Fruit fly (Drosophila melanogaster): Measurements from ENCODE around the gene CG17207.
A peak's percentile ranks its signal among the peaks of the same experiment; 100 is the strongest.
"Not testable (repeated sequence)": the region's sequence is repeated elsewhere in the genome, so short reads cannot be mapped to it uniquely, and the experiment has no call there.

Gene CG17207

DNA sequence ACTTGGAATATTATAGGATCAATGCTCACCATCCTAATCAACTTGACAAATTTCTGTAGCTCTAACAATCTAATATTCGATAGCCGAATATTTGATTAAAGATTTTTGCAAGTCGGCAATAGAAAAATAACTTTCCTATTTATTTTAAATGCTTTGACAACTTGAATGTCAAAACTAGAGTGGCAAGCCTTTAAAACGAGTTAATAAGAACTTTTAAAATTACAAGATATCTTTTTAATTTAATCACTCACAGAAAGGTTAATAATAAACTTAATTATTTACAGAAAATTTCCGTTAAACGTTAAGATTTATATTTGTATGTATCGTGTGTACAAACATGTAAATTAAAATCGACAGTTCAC, at the start of gene CG17207, which contains the start of gene CG46427:
TSS of gene CG17207 (minus strand) at position 101 of the 362 bp plus-strand sequence.
TSS of gene CG46427 (minus strand) at position 101 of the 362 bp plus-strand sequence.
- TF ChIP-seq CrebA (GFP tag; optimal IDR thresholded peaks at IDR 0.05; ENCODE audit: borderline replicate concordance) (no peak), h (GFP tag; optimal IDR thresholded peaks at IDR 0.05) (no peak), Hr78 (GFP tag; optimal IDR thresholded peaks at IDR 0.05) (no peak), sv (GFP tag; optimal IDR thresholded peaks at IDR 0.05) (no peak), N (GFP tag; optimal IDR thresholded peaks at IDR 0.05) (no peak), Hnf4 (GFP tag; optimal IDR thresholded peaks at IDR 0.05) (no peak), lola (GFP tag; optimal IDR thresholded peaks at IDR 0.05) (no peak), dl (GFP tag; optimal IDR thresholded peaks at IDR 0.05; ENCODE audit: insufficient read depth in 1 of 2, partially characterized antibody in 2 of 2) (no peak), Sp1 (GFP tag; optimal IDR thresholded peaks at IDR 0.05) (no peak), Dif (GFP tag; optimal IDR thresholded peaks at IDR 0.05; ENCODE audit: partially characterized antibody) (no peak), sage (GFP tag; optimal IDR thresholded peaks at IDR 0.05) (no peak), Rel (GFP tag; optimal IDR thresholded peaks at IDR 0.05) (no peak), Rel (tag; optimal IDR thresholded peaks at IDR 0.05) (no peak), br (GFP tag; optimal IDR thresholded peaks at IDR 0.05) (no peak), Mio (GFP tag; optimal IDR thresholded peaks at IDR 0.05) (no peak), jim (GFP tag; optimal IDR thresholded peaks at IDR 0.05) (no peak)

DNA sequence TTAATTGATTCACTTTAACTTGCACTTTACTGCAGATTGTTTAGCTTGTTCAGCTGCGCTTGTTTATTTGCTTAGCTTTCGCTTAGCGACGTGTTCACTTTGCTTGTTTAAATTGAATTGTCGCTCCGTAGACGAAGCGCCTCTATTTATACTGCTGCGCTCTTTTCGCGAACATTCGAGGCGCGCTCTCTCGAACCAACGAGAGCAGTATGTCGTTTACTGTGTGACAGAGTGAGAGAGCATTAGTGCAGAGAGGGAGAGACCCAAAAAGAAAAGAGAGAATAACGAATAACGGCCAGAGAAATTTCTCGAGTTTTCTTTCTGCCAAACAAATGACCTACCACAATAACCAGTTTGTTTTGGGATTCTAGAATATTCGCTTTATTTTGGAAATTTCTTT, 28.7 kb upstream of the CG17207 start, which contains the start of gene Hsp70Ba:
TSS of gene Hsp70Ba (minus strand) at position 102 of the 400 bp plus-strand sequence.
- TF ChIP-seq Hr83 (GFP tag; optimal IDR thresholded peaks at IDR 0.05; ENCODE audit: poor library complexity, severe bottlenecking); GATAd (GFP tag; optimal IDR thresholded peaks at IDR 0.05); Dfd (GFP tag; optimal IDR thresholded peaks at IDR 0.05): not testable (repeated sequence)

DNA sequence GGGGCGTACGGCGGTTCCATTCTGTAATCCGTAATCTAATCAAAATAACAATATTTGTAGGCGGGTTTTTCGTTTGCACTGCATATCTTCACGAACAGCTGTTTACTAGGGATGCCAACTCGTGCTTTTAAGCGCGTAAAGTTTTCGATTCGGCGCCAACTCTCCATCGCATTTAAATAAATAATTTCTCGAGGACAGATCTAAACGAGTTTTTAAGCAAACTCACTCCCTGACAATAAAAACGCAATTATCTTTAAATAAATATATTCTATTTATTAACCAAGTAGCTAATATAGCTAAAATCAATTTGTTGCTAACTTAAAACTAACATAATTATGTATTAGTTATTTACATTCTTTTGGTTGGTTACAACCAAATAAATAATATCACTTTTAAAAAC, 26.3 kb upstream of the CG17207 start, which contains the start of gene CG5608:
TSS of gene CG5608 (minus strand) at position 101 of the 400 bp plus-strand sequence.
- TF ChIP-seq GATAd, Hnf4, N (GFP tag; optimal IDR thresholded peaks at IDR 0.05): not testable (repeated sequence)

DNA sequence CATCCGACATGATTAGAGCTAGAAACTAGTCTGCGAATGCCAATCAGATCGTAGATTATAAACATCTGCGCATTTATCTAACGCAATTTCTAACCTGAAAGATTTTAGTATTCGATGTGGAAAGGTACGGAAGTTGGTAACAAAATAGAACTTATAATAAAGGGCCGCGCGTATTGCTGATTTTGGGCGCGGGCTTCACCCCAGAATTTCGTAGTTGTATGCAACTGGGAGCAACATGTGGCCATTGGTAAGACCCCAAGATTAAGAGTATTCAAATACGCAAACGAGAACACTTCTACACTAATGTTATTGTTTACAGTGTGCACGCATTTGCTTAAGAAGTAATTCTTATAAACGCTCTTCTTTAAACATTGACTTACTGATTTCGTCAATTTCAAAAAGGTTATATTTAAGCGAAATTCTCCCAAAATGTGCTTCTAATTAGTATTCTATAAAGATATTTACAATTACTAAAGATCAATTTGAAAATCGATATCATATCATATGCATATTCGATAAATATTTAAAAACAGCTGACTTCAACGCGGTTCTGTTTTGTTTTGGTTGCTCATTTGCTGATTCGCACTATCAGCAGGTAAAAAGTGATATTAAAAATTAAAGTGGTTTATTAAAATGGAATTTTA, 21.1 kb upstream of the CG17207 start, which contains the start of the genes CG5961 and Polr3C:
TSS of gene CG5961 (minus strand) at position 416 of the 644 bp plus-strand sequence.
TSS of gene Polr3C (plus strand) at position 536 of the 644 bp plus-strand sequence.
- no peak for TF ChIP-seq foxo (GFP tag; optimal IDR thresholded peaks at IDR 0.05)
- TF ChIP-seq CG32264 (GFP tag; optimal IDR thresholded peaks at IDR 0.05) = no peak
- TF ChIP-seq brk (GFP tag; optimal IDR thresholded peaks at IDR 0.05) = no peak
- no peak for TF ChIP-seq Rel (GFP tag; optimal IDR thresholded peaks at IDR 0.05)
- TF ChIP-seq Rel (tag; optimal IDR thresholded peaks at IDR 0.05) = peak; percentile 11
- no peak for TF ChIP-seq Dif (GFP tag; optimal IDR thresholded peaks at IDR 0.05; ENCODE audit: partially characterized antibody)
- TF ChIP-seq Sp1 (GFP tag; optimal IDR thresholded peaks at IDR 0.05) = no peak
- peak; percentile 91 for TF ChIP-seq psq (GFP tag; optimal IDR thresholded peaks at IDR 0.05)
- peak; percentile 23 for TF ChIP-seq Myc (optimal IDR thresholded peaks at IDR 0.05)
- no peak for TF ChIP-seq Abd-B (GFP tag; optimal IDR thresholded peaks at IDR 0.05)

DNA sequence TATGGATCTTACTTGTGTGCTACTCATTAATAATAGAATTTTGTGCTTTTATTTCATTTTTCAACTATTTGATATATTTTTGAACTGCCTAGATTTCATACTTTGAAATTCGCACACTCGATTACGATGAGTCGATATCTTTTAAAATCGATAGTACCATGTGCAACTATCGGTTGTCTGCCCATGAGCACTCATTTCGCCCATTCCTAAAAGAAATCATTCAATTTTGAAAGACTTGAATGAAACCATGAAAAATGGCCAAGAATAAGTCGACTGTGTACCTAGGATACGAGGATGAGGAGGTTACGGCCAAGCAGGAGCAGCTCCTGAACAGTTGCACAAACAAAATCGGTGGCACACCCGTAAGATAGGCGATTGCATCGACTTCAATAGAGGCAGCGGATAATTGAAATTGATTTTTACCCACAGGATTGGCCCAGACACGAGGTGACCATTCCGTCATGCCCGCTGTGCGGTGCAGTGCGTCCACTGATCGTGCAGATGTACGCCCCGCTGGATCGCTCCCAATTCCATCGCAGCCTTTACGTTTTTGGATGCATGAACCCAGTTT, 17.5 kb upstream of the CG17207 start, which contains the start of gene trus:
TSS of gene trus (plus strand) at position 204 of the 571 bp plus-strand sequence.
- TF ChIP-seq OdsH (GFP tag; optimal IDR thresholded peaks at IDR 0.05) (no peak), Dif (GFP tag; optimal IDR thresholded peaks at IDR 0.05; ENCODE audit: partially characterized antibody) (no peak), Mio (GFP tag; optimal IDR thresholded peaks at IDR 0.05) (no peak), pan (optimal IDR thresholded peaks at IDR 0.05) (no peak), ey (GFP tag; optimal IDR thresholded peaks at IDR 0.05) (no peak)

DNA sequence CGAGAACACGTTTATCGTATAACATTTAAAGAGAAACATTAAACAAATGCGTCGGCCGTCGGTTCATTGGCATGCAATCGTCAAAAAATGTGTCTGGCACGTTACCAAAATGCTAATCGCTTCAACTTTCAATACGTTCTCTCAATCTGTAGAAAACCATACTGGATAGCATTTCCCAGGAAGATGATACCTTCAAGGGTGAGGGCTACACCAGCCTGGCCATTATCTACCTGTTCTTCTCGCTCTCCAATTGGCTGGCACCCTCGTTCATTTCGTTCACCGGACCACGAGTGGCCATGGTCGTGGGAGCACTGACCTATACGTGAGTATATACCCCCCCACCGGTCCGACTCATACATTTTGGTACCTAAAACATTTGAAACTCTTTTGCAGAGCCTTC, 15.6 kb upstream of the CG17207 start:
- no peak for TF ChIP-seq dl (GFP tag; optimal IDR thresholded peaks at IDR 0.05; ENCODE audit: insufficient read depth in 1 of 2, partially characterized antibody in 2 of 2)
- no peak for TF ChIP-seq CG32264 (GFP tag; optimal IDR thresholded peaks at IDR 0.05)
- no peak for TF ChIP-seq Vsx2 (GFP tag; optimal IDR thresholded peaks at IDR 0.05; ENCODE audit: partially characterized antibody)
- no peak for TF ChIP-seq Mio (GFP tag; optimal IDR thresholded peaks at IDR 0.05)
- no peak for TF ChIP-seq foxo (GFP tag; optimal IDR thresholded peaks at IDR 0.05)
- TF ChIP-seq N (GFP tag; optimal IDR thresholded peaks at IDR 0.05) = no peak
- no peak for TF ChIP-seq Sp1 (GFP tag; optimal IDR thresholded peaks at IDR 0.05)
- TF ChIP-seq Abd-B (GFP tag; optimal IDR thresholded peaks at IDR 0.05) = no peak
- no peak for TF ChIP-seq dsf (GFP tag; optimal IDR thresholded peaks at IDR 0.05; ENCODE audit: borderline replicate concordance)
- TF ChIP-seq Hr78 (GFP tag; optimal IDR thresholded peaks at IDR 0.05) = no peak
- TF ChIP-seq fru (GFP tag; optimal IDR thresholded peaks at IDR 0.05) = no peak

Data from whole organism, wandering third instar larva.